Fruit fly (Drosophila melanogaster) whole organism, pupa: ENCODE data around the gene Acsx1R.

Experiments
- Pif1A ChIP-seq: fragments of 200-800 bp; sonication (Bioruptor generic); optimal IDR thresholded peaks from 3 replicates; lab custom pipeline; 2016; ENCODE audit warnings: missing biosample characterization, missing genetic modification characterization
- Snoo ChIP-seq: fragments of 200-800 bp; sonication (Bioruptor generic); optimal IDR thresholded peaks from 3 replicates; lab custom pipeline; 2017; ENCODE audit warnings: missing biosample characterization, mild to moderate bottlenecking, missing genetic modification characterization, inconsistent platforms

dm6 chr3R:19816758-19817157 lies 39.7 kb upstream of the Acsx1R start:
- no peak for TF ChIP-seq Snoo (tag; lab: Kevin White, UChicago)
- no peak for TF ChIP-seq Pif1A (GFP tag; lab: Kevin White, UChicago)
